Worm (Caenorhabditis elegans) whole organism, L2 larva: ENCODE results near the gene ceh-14.

Experiments
- R02D3.7 ChIP-seq: fragments of 150-350 bp; optimal IDR thresholded peaks from 2 replicates; lab custom pipeline; 2014; ENCODE audit warnings: missing biosample characterization, missing genetic modification characterization
- aly-2 ChIP-seq: fragments of 150-350 bp; optimal IDR thresholded peaks from 2 replicates; lab custom pipeline; 2014; ENCODE audit warnings: missing biosample characterization, missing genetic modification characterization
- lin-13 ChIP-seq: fragments of 150-350 bp; optimal IDR thresholded peaks from 2 replicates; lab custom pipeline; 2014; ENCODE audit warnings: missing biosample characterization, missing genetic modification reagents, missing genetic modification characterization
- nhr-12 ChIP-seq: fragments of 150-350 bp; optimal IDR thresholded peaks from 2 replicates; lab custom pipeline; 2014; ENCODE audit warnings: missing biosample characterization, missing genetic modification characterization
- nhr-237 ChIP-seq: fragments of 150-350 bp; optimal IDR thresholded peaks from 2 replicates; lab custom pipeline; 2014; ENCODE audit warnings: missing biosample characterization, missing genetic modification characterization
- nhr-6 ChIP-seq: fragments of 150-350 bp; optimal IDR thresholded peaks from 2 replicates; lab custom pipeline; 2014; ENCODE audit warnings: missing biosample characterization, missing genetic modification characterization
- unc-62 ChIP-seq: fragments of 150-350 bp; optimal IDR thresholded peaks from 2 replicates; lab custom pipeline; 2014; ENCODE audit warnings: missing biosample characterization, missing genetic modification reagents, missing genetic modification characterization

- TF ChIP-seq unc-62 (GFP tag; lab: Kevin White, UChicago) (no peak), lin-13 (no peak), nhr-237 (tag; lab: Kevin White, UChicago) (no peak), nhr-6 (tag; lab: Kevin White, UChicago) (no peak), nhr-12 (tag; lab: Kevin White, UChicago) (no peak), R02D3.7 (tag; lab: Kevin White, UChicago) (no peak), aly-2 (tag; lab: Kevin White, UChicago) (no peak)
Observed at ce11 chrX:7561972-7562371, 29.4 kb upstream of the ceh-14 start.
